Worm (Caenorhabditis elegans) whole organism, L4 larva: ENCODE measurements around the gene sre-43.

Experiments
- F44E2.7 ChIP-seq: fragments of 200-800 bp; sonication (Bioruptor generic); IDR thresholded peaks from 2 replicates; pipeline ENCODE4 v2.1.2; 2022; ENCODE audit warnings: missing genetic modification characterization, missing compliant biosample characterization
- Y75B8A.6 ChIP-seq: fragments of 200-800 bp; sonication (Bioruptor generic); IDR thresholded peaks from 2 replicates; pipeline ENCODE4 v1.3.6; 2022; ENCODE audit warnings: missing genetic modification reagents, missing genetic modification characterization, missing compliant biosample characterization
- egl-43 ChIP-seq: fragments of 200-800 bp; sonication (Bioruptor generic); IDR thresholded peaks from 2 replicates; pipeline ENCODE4 v1.3.6; 2022; ENCODE audit warnings: missing genetic modification reagents, missing genetic modification characterization, missing compliant biosample characterization
- fos-1 ChIP-seq: fragments of 150-350 bp; optimal IDR thresholded peaks from 2 replicates; lab custom pipeline; 2014; ENCODE audit warnings: missing biosample characterization, missing genetic modification characterization
- lsy-2 ChIP-seq, 2 experiments: fragments of 150-350 bp in 1 of 2; sonication (generic microtip) in 1 of 2; optimal IDR thresholded peaks; 2 replicates each; lab custom pipeline; 2014 to 2017; ENCODE audit warnings: missing biosample characterization in 2 of 2, missing genetic modification characterization in 2 of 2
- nhr-28 ChIP-seq: fragments of 150-350 bp; optimal IDR thresholded peaks from 2 replicates; lab custom pipeline; 2014; ENCODE audit warnings: missing biosample characterization, missing genetic modification characterization
- nhr-77 ChIP-seq: fragments of 150-350 bp; optimal IDR thresholded peaks from 2 replicates; lab custom pipeline; 2014; ENCODE audit warnings: missing biosample characterization, missing genetic modification characterization
- pha-4 ChIP-seq, 2 experiments: fragments of 150-350 bp in 1 of 2; fragments of 200-800 bp in 1 of 2; sonication (Bioruptor generic) in 1 of 2; IDR thresholded peaks in 1 of 2; optimal IDR thresholded peaks in 1 of 2; 2 replicates each; pipeline versions ENCODE4 v1.3.6 to Lab custom; 2014 to 2022; ENCODE audit warnings: missing genetic modification characterization in 2 of 2, missing genetic modification reagents in 2 of 2, missing biosample characterization in 1 of 2, missing compliant biosample characterization in 1 of 2
- skn-1 ChIP-seq: fragments of 150-350 bp; optimal IDR thresholded peaks from 2 replicates; lab custom pipeline; 2014; ENCODE audit warnings: missing biosample characterization, missing genetic modification characterization
- snpc-4 ChIP-seq: fragments of 150-350 bp; optimal IDR thresholded peaks from 2 replicates; lab custom pipeline; 2014; ENCODE audit warnings: missing biosample characterization, missing genetic modification characterization
- unc-130 ChIP-seq: sonication (generic microtip); optimal IDR thresholded peaks from 2 replicates; lab custom pipeline; 2016; ENCODE audit warnings: missing genetic modification reagents, missing genetic modification characterization, missing compliant biosample characterization
- unc-39 ChIP-seq: sonication (generic microtip); optimal IDR thresholded peaks from 2 replicates; lab custom pipeline; 2017; ENCODE audit warnings: missing biosample characterization, missing genetic modification characterization
- zag-1 ChIP-seq: fragments of 150-350 bp; optimal IDR thresholded peaks from 2 replicates; lab custom pipeline; 2014; ENCODE audit warnings: missing biosample characterization, missing genetic modification characterization

ce11 chrII:13949290-13949689 lies 19.6 kb downstream of the sre-43 start, which contains the start of gene sre-44:
- TF ChIP-seq zag-1 (tag; lab: Kevin White, UChicago) (no peak), nhr-77 (tag; lab: Kevin White, UChicago) (no peak), skn-1 (no peak), F44E2.7 (GFP tag; lab: Robert Waterston, UW) (no peak), lsy-2 (tag; optimal IDR thresholded peaks at IDR 0.05; lab: Kevin White, UChicago) (no peak), Y75B8A.6 (GFP tag; lab: Robert Waterston, UW) (no peak), snpc-4 (tag; lab: Kevin White, UChicago) (no peak), nhr-28 (tag; lab: Kevin White, UChicago) (no peak), fos-1 (tag; lab: Kevin White, UChicago) (no peak), unc-39 (tag; lab: Kevin White, UChicago) (no peak), pha-4 (GFP tag; IDR thresholded peaks at IDR 0.05; lab: Robert Waterston, UW) (no peak), pha-4 (tag; optimal IDR thresholded peaks at IDR 0.05; lab: Kevin White, UChicago) (no peak), egl-43 (GFP tag; lab: Robert Waterston, UW) (no peak), unc-130 (GFP tag; lab: Kevin White, UChicago) (no peak)
